Fruit fly (Drosophila melanogaster) whole organism, embryonic: Measurements from ENCODE around the gene CG8135.

ENCODE experiments used
- Atf-2 ChIP-seq: fragments of 200-800 bp; sonication (Bioruptor generic); optimal IDR thresholded peaks from 2 replicates; lab custom pipeline; 2016; ENCODE audit warnings: missing biosample characterization, missing genetic modification characterization
- CG10431 ChIP-seq: fragments of 200-800 bp; sonication (Bioruptor generic); optimal IDR thresholded peaks from 3 replicates; lab custom pipeline; 2018; ENCODE audit warnings: missing biosample characterization, mild to moderate bottlenecking, missing genetic modification characterization
- CG10565 ChIP-seq: fragments of 200-800 bp; sonication (Bioruptor generic); optimal IDR thresholded peaks from 3 replicates; lab custom pipeline; 2016; ENCODE audit warnings: missing biosample characterization, mild to moderate bottlenecking, missing genetic modification characterization
- CG11085 ChIP-seq: fragments of 200-800 bp; sonication (Bioruptor generic); IDR thresholded peaks from 2 replicates; pipeline ENCODE4 v1.3.6; 2022; ENCODE audit warnings: missing biosample characterization, missing genetic modification characterization
- CG11504 ChIP-seq: fragments of 200-800 bp; sonication (Bioruptor generic); optimal IDR thresholded peaks from 3 replicates; lab custom pipeline; 2019; ENCODE audit warnings: missing biosample characterization, mild to moderate bottlenecking, missing genetic modification characterization, moderate library complexity
- CG12071 ChIP-seq: fragments of 200-800 bp; sonication (Bioruptor generic); optimal IDR thresholded peaks from 3 replicates; lab custom pipeline; 2018; ENCODE audit warnings: missing biosample characterization, mild to moderate bottlenecking, missing genetic modification characterization
- CG12104 ChIP-seq: fragments of 200-800 bp; sonication (Bioruptor generic); optimal IDR thresholded peaks from 3 replicates; lab custom pipeline; 2016; ENCODE audit warnings: missing biosample characterization, missing genetic modification characterization
- CG13123 ChIP-seq: fragments of 200-800 bp; sonication (Bioruptor generic); optimal IDR thresholded peaks from 2 replicates; lab custom pipeline; 2016; ENCODE audit warnings: missing biosample characterization, missing genetic modification characterization
- CG13424 ChIP-seq: fragments of 200-800 bp; sonication (Bioruptor generic); optimal IDR thresholded peaks from 2 replicates; lab custom pipeline; 2019; ENCODE audit warnings: missing biosample characterization, mild to moderate bottlenecking, missing genetic modification characterization, moderate library complexity
- CG15269 ChIP-seq: fragments of 200-800 bp; sonication (Bioruptor generic); optimal IDR thresholded peaks from 2 replicates; lab custom pipeline; 2018; ENCODE audit warnings: missing biosample characterization, mild to moderate bottlenecking, missing genetic modification characterization, moderate library complexity
- CG16779 ChIP-seq: fragments of 200-800 bp; sonication (Bioruptor generic); IDR thresholded peaks from 2 replicates; pipeline ENCODE4 v1.3.6; 2022; ENCODE audit warnings: missing biosample characterization, missing genetic modification characterization
- CG16815 ChIP-seq: fragments of 200-800 bp; sonication (Bioruptor generic); optimal IDR thresholded peaks from 3 replicates; lab custom pipeline; 2017; ENCODE audit warnings: missing biosample characterization, mild to moderate bottlenecking, missing genetic modification characterization
- CG2889 ChIP-seq: fragments of 200-800 bp; sonication (Bioruptor generic); IDR thresholded peaks from 3 replicates; pipeline ENCODE4 v1.3.6; 2022; ENCODE audit warnings: missing biosample characterization, missing genetic modification characterization
- CG4617 ChIP-seq: fragments of 200-800 bp; sonication (Bioruptor generic); optimal IDR thresholded peaks from 3 replicates; lab custom pipeline; 2016; ENCODE audit warnings: missing biosample characterization, missing genetic modification characterization, borderline replicate concordance
- CG4854 ChIP-seq: fragments of 200-800 bp; sonication (Bioruptor generic); optimal IDR thresholded peaks from 2 replicates; lab custom pipeline; 2016; ENCODE audit warnings: missing biosample characterization, missing genetic modification characterization, inconsistent platforms
- CG6683 ChIP-seq: fragments of 200-800 bp; sonication (Bioruptor generic); optimal IDR thresholded peaks from 2 replicates; lab custom pipeline; 2017; ENCODE audit warnings: missing biosample characterization, mild to moderate bottlenecking, missing genetic modification characterization, missing genetic modification reagents
- CG7556 ChIP-seq: fragments of 200-800 bp; sonication (Bioruptor generic); optimal IDR thresholded peaks from 2 replicates; lab custom pipeline; 2017; ENCODE audit warnings: missing biosample characterization, mild to moderate bottlenecking, missing genetic modification characterization
- CG8388 ChIP-seq: fragments of 200-800 bp; sonication (Bioruptor generic); optimal IDR thresholded peaks from 2 replicates; lab custom pipeline; 2019; ENCODE audit warnings: missing biosample characterization, mild to moderate bottlenecking, missing genetic modification characterization, moderate library complexity
- CG8765 ChIP-seq: fragments of 200-800 bp; sonication (Bioruptor generic); IDR thresholded peaks from 2 replicates; pipeline ENCODE4 v1.3.6; 2022; ENCODE audit warnings: missing biosample characterization, missing genetic modification characterization
- CG9215 ChIP-seq: fragments of 200-800 bp; sonication (Bioruptor generic); IDR thresholded peaks from 2 replicates; pipeline ENCODE4 v1.3.6; 2022; ENCODE audit warnings: missing biosample characterization, missing genetic modification characterization
- CG9876 ChIP-seq: fragments of 200-800 bp; sonication (Bioruptor generic); optimal IDR thresholded peaks from 2 replicates; lab custom pipeline; 2016; ENCODE audit warnings: missing biosample characterization, missing genetic modification characterization
- CkIIα-i1 ChIP-seq: fragments of 200-800 bp; sonication (Bioruptor generic); IDR thresholded peaks from 2 replicates; pipeline ENCODE4 v1.3.6; 2022; ENCODE audit warnings: missing biosample characterization, missing genetic modification characterization
- Dek ChIP-seq: fragments of 200-800 bp; sonication (Bioruptor generic); optimal IDR thresholded peaks from 3 replicates; lab custom pipeline; 2019; ENCODE audit warnings: missing biosample characterization, mild to moderate bottlenecking, missing genetic modification characterization, moderate library complexity
- Dfd ChIP-seq, 2 experiments: fragments of >200 bp; optimal IDR thresholded peaks; 2 replicates each; lab custom pipeline; 2017; ENCODE audit warnings: missing biosample characterization in 2 of 2, missing genetic modification characterization in 2 of 2
- Fer2 ChIP-seq: fragments of 200-800 bp; sonication (Bioruptor generic); optimal IDR thresholded peaks from 2 replicates; lab custom pipeline; 2018; ENCODE audit warnings: missing biosample characterization, mild to moderate bottlenecking, missing genetic modification characterization, moderate library complexity
- HLHmδ ChIP-seq: fragments of 200-800 bp; sonication (Bioruptor generic); optimal IDR thresholded peaks from 2 replicates; lab custom pipeline; 2018; ENCODE audit warnings: missing biosample characterization, mild to moderate bottlenecking, missing genetic modification characterization, moderate library complexity
- Lim3 ChIP-seq: fragments of 200-800 bp; sonication (Bioruptor generic); IDR thresholded peaks from 2 replicates; pipeline ENCODE4 v1.3.6; 2022; ENCODE audit warnings: missing biosample characterization, missing genetic modification characterization
- NC2β ChIP-seq: fragments of 200-800 bp; sonication (Bioruptor generic); optimal IDR thresholded peaks from 2 replicates; lab custom pipeline; 2016; ENCODE audit warnings: missing biosample characterization, missing genetic modification characterization
- NfI ChIP-seq: fragments of 200-800 bp; sonication (Bioruptor generic); optimal IDR thresholded peaks from 3 replicates; lab custom pipeline; 2018; ENCODE audit warnings: missing biosample characterization, mild to moderate bottlenecking, missing genetic modification characterization, moderate library complexity
- Poxn ChIP-seq: fragments of 200-800 bp; sonication (Bioruptor generic); IDR thresholded peaks from 2 replicates; pipeline ENCODE4 v1.3.6; 2022; ENCODE audit warnings: missing biosample characterization, missing genetic modification characterization
- Rfx ChIP-seq: fragments of 200-800 bp; sonication (Bioruptor generic); IDR thresholded peaks from 2 replicates; pipeline ENCODE4 v1.3.6; 2022; ENCODE audit warnings: missing biosample characterization, missing genetic modification characterization
- Taf1 ChIP-seq: fragments of 200-800 bp; sonication (Bioruptor generic); IDR thresholded peaks from 2 replicates; pipeline ENCODE4 v1.3.6; 2022; ENCODE audit warnings: missing biosample characterization, missing genetic modification characterization
- YL-1 ChIP-seq: fragments of 200-800 bp; sonication (Bioruptor generic); optimal IDR thresholded peaks from 3 replicates; lab custom pipeline; 2017; ENCODE audit warnings: missing biosample characterization, mild to moderate bottlenecking, missing genetic modification characterization
- az2 ChIP-seq: fragments of 200-800 bp; sonication (Bioruptor generic); optimal IDR thresholded peaks from 3 replicates; lab custom pipeline; 2016; ENCODE audit warnings: missing biosample characterization, missing genetic modification characterization
- bbx ChIP-seq: fragments of 200-800 bp; sonication (Bioruptor generic); IDR thresholded peaks from 2 replicates; pipeline ENCODE4 v1.3.6; 2022; ENCODE audit warnings: missing biosample characterization, missing genetic modification characterization; ENCODE audit not compliant: partially characterized antibody
- bowl ChIP-seq: fragments of 200-800 bp; sonication (Bioruptor generic); IDR thresholded peaks from 2 replicates; pipeline ENCODE4 v1.3.6; 2022; ENCODE audit warnings: missing biosample characterization, missing genetic modification characterization
- croc ChIP-seq: fragments of 200-800 bp; sonication (Bioruptor generic); conservative IDR thresholded peaks from 3 replicates; pipeline ENCODE4 v1.3.6; 2022; ENCODE audit warnings: missing biosample characterization, missing genetic modification characterization
- disco-r ChIP-seq: fragments of 200-800 bp; sonication (Bioruptor generic); optimal IDR thresholded peaks from 2 replicates; lab custom pipeline; 2016; ENCODE audit warnings: missing biosample characterization, missing genetic modification characterization
- fd64A ChIP-seq: fragments of 200-800 bp; sonication (Bioruptor generic); optimal IDR thresholded peaks from 3 replicates; lab custom pipeline; 2018; ENCODE audit warnings: missing biosample characterization, mild to moderate bottlenecking, missing genetic modification characterization
- ftz-f1 ChIP-seq: fragments of 200-800 bp; sonication (Bioruptor generic); optimal IDR thresholded peaks from 2 replicates; lab custom pipeline; 2016; ENCODE audit warnings: missing biosample characterization, missing genetic modification characterization
- gcm ChIP-seq: fragments of 200-800 bp; sonication (Bioruptor generic); optimal IDR thresholded peaks from 2 replicates; lab custom pipeline; 2019; ENCODE audit warnings: missing biosample characterization, mild to moderate bottlenecking, missing genetic modification characterization, moderate library complexity
- ind ChIP-seq: fragments of 200-800 bp; sonication (Bioruptor generic); optimal IDR thresholded peaks from 3 replicates; lab custom pipeline; 2016; ENCODE audit warnings: missing biosample characterization, missing genetic modification characterization
- lbe ChIP-seq: fragments of 200-800 bp; sonication (Bioruptor generic); optimal IDR thresholded peaks from 2 replicates; lab custom pipeline; 2016; ENCODE audit warnings: missing biosample characterization, mild to moderate bottlenecking, missing genetic modification characterization
- lov ChIP-seq, 2 experiments: fragments of 200-800 bp in 1 of 2; fragments of >200 bp in 1 of 2; sonication (Bioruptor generic) in 1 of 2; IDR thresholded peaks in 1 of 2; optimal IDR thresholded peaks in 1 of 2; 2 replicates in 1 of 2; 3 replicates in 1 of 2; pipeline versions ENCODE4 v1.3.6 to Lab custom; 2017 to 2022; ENCODE audit warnings: missing biosample characterization in 1 of 2, missing genetic modification characterization in 1 of 2
- peb ChIP-seq: fragments of 200-800 bp; sonication (Bioruptor generic); IDR thresholded peaks from 2 replicates; pipeline ENCODE4 v1.3.6; 2022; ENCODE audit warnings: missing biosample characterization, missing genetic modification characterization
- ro ChIP-seq: fragments of 200-800 bp; sonication (Bioruptor generic); IDR thresholded peaks from 2 replicates; pipeline ENCODE4 v1.3.6; 2022; ENCODE audit warnings: missing biosample characterization, missing genetic modification characterization
- shn ChIP-seq: fragments of 200-800 bp; sonication (Bioruptor generic); optimal IDR thresholded peaks from 3 replicates; lab custom pipeline; 2016; ENCODE audit warnings: missing biosample characterization, missing genetic modification characterization
- slp2 ChIP-seq: fragments of 200-800 bp; sonication (Bioruptor generic); optimal IDR thresholded peaks from 2 replicates; lab custom pipeline; 2016; ENCODE audit warnings: missing biosample characterization, missing genetic modification characterization
- tll ChIP-seq, 2 experiments: fragments of 200-800 bp in 1 of 2; fragments of >200 bp in 1 of 2; sonication (Bioruptor generic) in 1 of 2; optimal IDR thresholded peaks; 2 replicates each; lab custom pipeline; 2017 to 2019; ENCODE audit warnings: missing biosample characterization in 2 of 2, missing genetic modification characterization in 2 of 2, mild to moderate bottlenecking in 1 of 2, moderate library complexity in 1 of 2
- tx ChIP-seq: fragments of 200-800 bp; sonication (Bioruptor generic); optimal IDR thresholded peaks from 2 replicates; lab custom pipeline; 2016; ENCODE audit warnings: missing biosample characterization, missing genetic modification characterization

Gene CG8135

dm6 chr3R:9420439-9421234 lies 16.5 kb downstream of the CG8135 start (continued):
- TF ChIP-seq CkIIα-i1 (no peak), CG16815 (GFP tag; lab: Kevin White, UChicago) (no peak), CG10565 (GFP tag; lab: Kevin White, UChicago) (no peak), tll (GFP tag; optimal IDR thresholded peaks at IDR 0.05; lab: Kevin White, UChicago) (no peak), Dfd (GFP tag; optimal IDR thresholded peaks at IDR 0.05; lab: Kevin White, UChicago) (no peak), tx (GFP tag; lab: Kevin White, UChicago) (no peak), CG2889 (no peak), CG15269 (no peak), ftz-f1 (GFP tag; lab: Kevin White, UChicago) (no peak), CG8388 (GFP tag; lab: Kevin White, UChicago) (no peak), az2 (GFP tag; lab: Kevin White, UChicago) (no peak), gcm (no peak), Atf-2 (GFP tag; lab: Kevin White, UChicago) (no peak), Rfx (GFP tag; lab: Robert Waterston, UW) (no peak), CG12104 (no peak), Poxn (GFP tag; lab: Robert Waterston, UW) (no peak), ind (GFP tag; lab: Kevin White, UChicago) (no peak), lbe (GFP tag; lab: Kevin White, UChicago) (no peak), Dek (tag; lab: Kevin White, UChicago) (no peak), CG4617 (no peak), Taf1 (GFP tag; lab: Robert Waterston, UW) (no peak), CG11085 (GFP tag; lab: Robert Waterston, UW) (no peak), CG4854 (GFP tag; lab: Kevin White, UChicago) (no peak), disco-r (GFP tag; lab: Kevin White, UChicago) (no peak), CG13424 (no peak), CG9876 (GFP tag; lab: Kevin White, UChicago) (no peak), peb (GFP tag; lab: Robert Waterston, UW) (no peak), CG9215 (GFP tag; lab: Robert Waterston, UW) (no peak), lov (optimal IDR thresholded peaks at IDR 0.05; lab: Kevin White, UChicago) (no peak), lov (GFP tag; IDR thresholded peaks at IDR 0.05; lab: Robert Waterston, UW) (no peak), bbx (GFP tag; lab: Robert Waterston, UW) (no peak), bowl (0 out of 2 replicates have a peak, but pooled peaks have one; percentile 34), CG12071 (no peak), CG13123 (GFP tag; lab: Kevin White, UChicago) (no peak), NC2β (GFP tag; lab: Kevin White, UChicago) (no peak), slp2 (GFP tag; lab: Kevin White, UChicago) (no peak), Lim3 (GFP tag; lab: Robert Waterston, UW) (no peak), shn (GFP tag; lab: Kevin White, UChicago) (no peak), CG6683 (GFP tag; lab: Kevin White, UChicago) (no peak), NfI (GFP tag; lab: Kevin White, UChicago) (no peak), CG7556 (GFP tag; lab: Kevin White, UChicago) (no peak), Fer2 (tag; lab: Kevin White, UChicago) (no peak), CG8765 (GFP tag; lab: Robert Waterston, UW) (no peak), CG10431 (GFP tag; lab: Kevin White, UChicago) (no peak), ro (GFP tag; lab: Robert Waterston, UW) (no peak), fd64A (GFP tag; lab: Kevin White, UChicago) (no peak), CG11504 (tag; lab: Kevin White, UChicago) (peak; percentile 43), YL-1 (no peak), HLHmδ (no peak), croc (no peak), CG16779 (GFP tag; lab: Robert Waterston, UW) (peak; percentile 53; the same call in 1 of the 2 replicates)
